Worm (Caenorhabditis elegans) whole organism, L2 larva: ENCODE data around the gene wdr-48.

Experiments used
- C34F6.9 ChIP-seq: fragments of 150-350 bp; optimal IDR thresholded peaks from 2 replicates; lab custom pipeline; 2014; ENCODE audit warnings: missing biosample characterization, missing genetic modification characterization
- elt-3 ChIP-seq: sonication (generic microtip); optimal IDR thresholded peaks from 2 replicates; lab custom pipeline; 2017; ENCODE audit warnings: missing biosample characterization, missing genetic modification characterization
- fos-1 ChIP-seq: fragments of 150-350 bp; optimal IDR thresholded peaks from 2 replicates; lab custom pipeline; 2014; ENCODE audit warnings: missing biosample characterization, missing genetic modification characterization
- lin-39 ChIP-seq: fragments of 150-350 bp; optimal IDR thresholded peaks from 2 replicates; lab custom pipeline; 2014; ENCODE audit warnings: missing biosample characterization, missing genetic modification reagents, missing genetic modification characterization
- nhr-11 ChIP-seq: fragments of 150-350 bp; optimal IDR thresholded peaks from 2 replicates; lab custom pipeline; 2014; ENCODE audit warnings: missing biosample characterization, missing genetic modification characterization
- nhr-12 ChIP-seq: fragments of 150-350 bp; optimal IDR thresholded peaks from 2 replicates; lab custom pipeline; 2014; ENCODE audit warnings: missing biosample characterization, missing genetic modification characterization
- nhr-6 ChIP-seq: fragments of 150-350 bp; optimal IDR thresholded peaks from 2 replicates; lab custom pipeline; 2014; ENCODE audit warnings: missing biosample characterization, missing genetic modification characterization
- nhr-77 ChIP-seq: fragments of 150-350 bp; optimal IDR thresholded peaks from 2 replicates; lab custom pipeline; 2014; ENCODE audit warnings: missing biosample characterization, missing genetic modification characterization
- peb-1 ChIP-seq: fragments of 150-350 bp; optimal IDR thresholded peaks from 2 replicates; lab custom pipeline; 2014; ENCODE audit warnings: missing biosample characterization, missing genetic modification characterization
- sma-9 ChIP-seq, 2 experiments: fragments of 150-350 bp in 1 of 2; sonication (generic microtip) in 1 of 2; optimal IDR thresholded peaks; 2 replicates each; lab custom pipeline; 2014 to 2016; ENCODE audit warnings: missing genetic modification characterization in 2 of 2, mild to moderate bottlenecking in 1 of 2, missing biosample characterization in 1 of 2, missing compliant biosample characterization in 1 of 2, missing genetic modification reagents in 1 of 2, moderate library complexity in 1 of 2
- unc-55 ChIP-seq: fragments of 150-350 bp; sonication (generic microtip); optimal IDR thresholded peaks from 3 replicates; lab custom pipeline; 2014; ENCODE audit warnings: missing biosample characterization, missing genetic modification reagents, missing genetic modification characterization
- unc-62 ChIP-seq: fragments of 150-350 bp; optimal IDR thresholded peaks from 2 replicates; lab custom pipeline; 2014; ENCODE audit warnings: missing biosample characterization, missing genetic modification reagents, missing genetic modification characterization
- ztf-1 ChIP-seq: fragments of 200-800 bp; sonication (Bioruptor generic); conservative IDR thresholded peaks from 2 replicates; pipeline ENCODE4 v1.3.6; 2022; ENCODE audit warnings: missing genetic modification characterization, missing compliant biosample characterization
- ztf-11 ChIP-seq: sonication (generic microtip); optimal IDR thresholded peaks from 2 replicates; lab custom pipeline; 2017; ENCODE audit warnings: missing biosample characterization, missing genetic modification characterization

DNA sequence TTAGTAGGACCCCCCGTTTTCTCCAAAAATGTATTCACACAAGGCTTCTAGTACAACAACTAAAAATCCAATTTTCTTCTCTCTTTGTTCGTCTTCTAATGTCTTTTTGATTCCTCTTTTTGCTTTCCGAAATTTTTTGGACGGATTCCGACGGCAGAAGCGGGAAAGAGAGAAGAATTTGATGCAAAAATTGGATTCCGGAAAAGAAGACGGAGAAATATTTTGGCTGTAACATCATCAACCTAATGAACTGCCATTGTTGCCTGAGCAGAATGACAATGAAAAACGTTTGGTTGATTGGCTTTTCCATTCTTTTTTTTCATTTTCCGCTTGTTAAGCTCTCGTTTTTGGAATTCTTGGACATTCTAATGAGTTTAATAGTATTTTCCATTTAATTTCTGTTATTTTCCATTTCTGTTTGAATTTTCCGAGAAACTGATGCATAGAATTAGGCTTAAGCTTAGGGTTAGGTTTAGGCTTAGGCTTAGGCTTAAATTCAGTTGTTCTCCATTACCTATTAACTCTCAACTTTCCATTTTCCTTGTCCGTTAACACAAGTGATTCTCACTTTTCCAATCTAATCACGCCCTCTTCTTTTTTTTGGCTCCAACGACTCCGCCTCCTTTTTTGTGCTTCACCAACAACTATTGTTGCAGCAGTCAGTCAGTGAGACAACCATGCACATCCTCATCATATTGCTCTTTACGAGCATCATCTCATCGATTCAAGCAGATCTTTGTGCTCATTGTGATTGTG, 43.9 kb downstream of the wdr-48 start, which contains the start of gene lron-5:
- TF ChIP-seq C34F6.9 (tag; lab: Kevin White, UChicago) (no peak), nhr-77 (tag; lab: Kevin White, UChicago) (no peak), ztf-1 (GFP tag; lab: Robert Waterston, UW) (no peak), sma-9 (GFP tag; optimal IDR thresholded peaks at IDR 0.05; lab: Kevin White, UChicago) (no peak), sma-9 (tag; optimal IDR thresholded peaks at IDR 0.05; lab: Kevin White, UChicago) (no peak), unc-62 (GFP tag; lab: Kevin White, UChicago) (no peak), nhr-11 (tag; lab: Kevin White, UChicago) (no peak), unc-55 (GFP tag; lab: Kevin White, UChicago) (no peak), nhr-12 (no peak), lin-39 (tag; lab: Kevin White, UChicago) (no peak), ztf-11 (tag; lab: Kevin White, UChicago) (no peak), peb-1 (tag; lab: Kevin White, UChicago) (no peak), nhr-6 (tag; lab: Kevin White, UChicago) (no peak), fos-1 (tag; lab: Kevin White, UChicago) (no peak), elt-3 (tag; lab: Kevin White, UChicago) (no peak)
